Worm (Caenorhabditis elegans): ENCODE measurements around the gene Y81G3A.6.

DNA sequence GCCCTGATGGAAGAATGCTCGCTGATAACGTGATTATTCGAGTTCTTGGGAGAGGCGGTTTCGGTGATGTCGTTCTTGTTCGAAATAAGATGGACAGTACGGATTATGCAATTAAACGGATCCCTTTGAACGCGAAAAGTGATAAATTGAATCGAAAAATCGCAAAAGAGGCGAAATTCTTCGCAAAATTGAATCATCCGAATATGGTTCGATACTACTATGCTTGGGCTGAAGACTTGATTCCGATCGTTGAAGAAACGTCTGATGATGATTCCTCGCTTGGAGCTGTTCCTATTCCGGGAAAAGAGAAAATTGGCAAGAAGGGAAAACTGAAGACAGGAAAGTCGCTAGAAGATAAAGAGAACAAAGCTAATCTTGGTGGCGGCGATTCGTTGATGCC is 3.6 kb upstream of the Y81G3A.6 start:
- TF ChIP-seq peb-1 (tag; optimal IDR thresholded peaks at IDR 0.05), result no peak
- TF ChIP-seq ZK546.5 (tag; optimal IDR thresholded peaks at IDR 0.05), result no peak
- no peak for TF ChIP-seq F13H6.1 (tag; optimal IDR thresholded peaks at IDR 0.05)
- TF ChIP-seq nhr-237 (tag; optimal IDR thresholded peaks at IDR 0.05), result no peak
- no peak for TF ChIP-seq lsy-2 (tag; optimal IDR thresholded peaks at IDR 0.05)
- no peak for TF ChIP-seq nhr-11 (tag; optimal IDR thresholded peaks at IDR 0.05)
- no peak for TF ChIP-seq blmp-1 (tag; optimal IDR thresholded peaks at IDR 0.05; ENCODE audit: insufficient read depth)
- TF ChIP-seq nhr-77 (tag; optimal IDR thresholded peaks at IDR 0.05), result no peak
- no peak for TF ChIP-seq ztf-11 (tag; optimal IDR thresholded peaks at IDR 0.05)

Data from whole organism, L2 larva.